Worm (Caenorhabditis elegans) whole organism, L2 larva: Measurements from ENCODE around the gene C07H6.2.
A peak's percentile ranks its signal among the peaks of the same experiment; 100 is the strongest.

ENCODE experiments used
- C34F6.9 ChIP-seq: fragments of 150-350 bp; optimal IDR thresholded peaks from 2 replicates; lab custom pipeline; 2014; ENCODE audit warnings: missing biosample characterization, missing genetic modification characterization
- Y55F3AM.14 ChIP-seq: fragments of 200-800 bp; sonication (Bioruptor generic); optimal IDR thresholded peaks from 2 replicates; lab custom pipeline; 2018; ENCODE audit warnings: mild to moderate bottlenecking, missing genetic modification characterization, missing compliant biosample characterization
- alr-1 ChIP-seq: fragments of 150-350 bp; optimal IDR thresholded peaks from 2 replicates; lab custom pipeline; 2014; ENCODE audit warnings: missing biosample characterization, missing genetic modification characterization
- ama-1 ChIP-seq: fragments of 150-350 bp; optimal IDR thresholded peaks from 2 replicates; lab custom pipeline; 2018; ENCODE audit warnings: inconsistent platforms
- blmp-1 ChIP-seq: sonication (generic microtip); optimal IDR thresholded peaks from 2 replicates; lab custom pipeline; 2017; ENCODE audit warnings: missing genetic modification characterization, mild to moderate bottlenecking, missing compliant biosample characterization, antibody characterized with exemption, moderate library complexity; ENCODE audit not compliant: insufficient read depth
- ceh-16 ChIP-seq: fragments of 150-350 bp; optimal IDR thresholded peaks from 2 replicates; lab custom pipeline; 2014; ENCODE audit warnings: missing biosample characterization, missing genetic modification characterization
- ceh-82 ChIP-seq: fragments of 150-350 bp; optimal IDR thresholded peaks from 2 replicates; lab custom pipeline; 2014; ENCODE audit warnings: missing biosample characterization, missing genetic modification characterization
- crh-2 ChIP-seq: sonication (generic microtip); optimal IDR thresholded peaks from 2 replicates; lab custom pipeline; 2017; ENCODE audit warnings: missing biosample characterization, missing genetic modification characterization
- egl-27 ChIP-seq: sonication (generic microtip); optimal IDR thresholded peaks from 3 replicates; lab custom pipeline; 2017; ENCODE audit warnings: missing biosample characterization, missing genetic modification reagents, missing genetic modification characterization
- elt-3 ChIP-seq: sonication (generic microtip); optimal IDR thresholded peaks from 2 replicates; lab custom pipeline; 2017; ENCODE audit warnings: missing biosample characterization, missing genetic modification characterization
- fos-1 ChIP-seq: fragments of 150-350 bp; optimal IDR thresholded peaks from 2 replicates; lab custom pipeline; 2014; ENCODE audit warnings: missing biosample characterization, missing genetic modification characterization
- gmeb-1 ChIP-seq: fragments of 150-350 bp; optimal IDR thresholded peaks from 2 replicates; lab custom pipeline; 2014; ENCODE audit warnings: missing biosample characterization, missing genetic modification characterization
- lin-11 ChIP-seq: fragments of 150-350 bp; sonication (generic microtip); optimal IDR thresholded peaks from 2 replicates; lab custom pipeline; 2014; ENCODE audit warnings: missing biosample characterization, missing genetic modification characterization, inconsistent platforms, mixed read lengths
- lsy-2 ChIP-seq, 2 experiments: fragments of 150-350 bp in 1 of 2; sonication (generic microtip) in 1 of 2; optimal IDR thresholded peaks; 2 replicates each; lab custom pipeline; 2014 to 2017; ENCODE audit warnings: missing biosample characterization in 2 of 2, missing genetic modification characterization in 2 of 2
- mab-5 ChIP-seq: fragments of 150-350 bp; optimal IDR thresholded peaks from 2 replicates; lab custom pipeline; 2014; ENCODE audit warnings: missing biosample characterization, missing genetic modification characterization
- mbf-1 ChIP-seq: sonication (generic microtip); optimal IDR thresholded peaks from 2 replicates; lab custom pipeline; 2017; ENCODE audit warnings: missing biosample characterization, missing genetic modification characterization
- mdl-1 ChIP-seq, 2 experiments: fragments of 150-350 bp in 1 of 2; sonication (generic microtip) in 1 of 2; optimal IDR thresholded peaks; 2 replicates each; lab custom pipeline; 2017; ENCODE audit warnings: missing biosample characterization in 2 of 2, missing genetic modification characterization in 2 of 2
- nhr-10 ChIP-seq: sonication (generic microtip); optimal IDR thresholded peaks from 2 replicates; lab custom pipeline; 2017; ENCODE audit warnings: missing biosample characterization, missing genetic modification characterization
- nhr-11 ChIP-seq: fragments of 150-350 bp; optimal IDR thresholded peaks from 2 replicates; lab custom pipeline; 2014; ENCODE audit warnings: missing biosample characterization, missing genetic modification characterization
- nhr-12 ChIP-seq: fragments of 150-350 bp; optimal IDR thresholded peaks from 2 replicates; lab custom pipeline; 2014; ENCODE audit warnings: missing biosample characterization, missing genetic modification characterization
- nhr-129 ChIP-seq: fragments of 150-350 bp; optimal IDR thresholded peaks from 2 replicates; lab custom pipeline; 2014; ENCODE audit warnings: missing biosample characterization, missing genetic modification characterization
- nhr-21 ChIP-seq: fragments of 150-350 bp; optimal IDR thresholded peaks from 2 replicates; lab custom pipeline; 2014; ENCODE audit warnings: missing biosample characterization, missing genetic modification characterization
- nhr-23 ChIP-seq: fragments of 150-350 bp; optimal IDR thresholded peaks from 2 replicates; lab custom pipeline; 2014; ENCODE audit warnings: missing biosample characterization, missing genetic modification reagents, missing genetic modification characterization
- nhr-237 ChIP-seq: fragments of 150-350 bp; optimal IDR thresholded peaks from 2 replicates; lab custom pipeline; 2014; ENCODE audit warnings: missing biosample characterization, missing genetic modification characterization
- nhr-25 ChIP-seq: fragments of 150-350 bp; sonication (generic microtip); optimal IDR thresholded peaks from 3 replicates; lab custom pipeline; 2014; ENCODE audit warnings: missing biosample characterization, missing genetic modification characterization
- nhr-6 ChIP-seq: fragments of 150-350 bp; optimal IDR thresholded peaks from 2 replicates; lab custom pipeline; 2014; ENCODE audit warnings: missing biosample characterization, missing genetic modification characterization
- nhr-77 ChIP-seq: fragments of 150-350 bp; optimal IDR thresholded peaks from 2 replicates; lab custom pipeline; 2014; ENCODE audit warnings: missing biosample characterization, missing genetic modification characterization
- peb-1 ChIP-seq: fragments of 150-350 bp; optimal IDR thresholded peaks from 2 replicates; lab custom pipeline; 2014; ENCODE audit warnings: missing biosample characterization, missing genetic modification characterization
- sem-4 ChIP-seq: fragments of 150-350 bp; optimal IDR thresholded peaks from 2 replicates; lab custom pipeline; 2014; ENCODE audit warnings: missing biosample characterization, missing genetic modification reagents, missing genetic modification characterization
- skn-1 ChIP-seq: sonication (generic microtip); optimal IDR thresholded peaks from 2 replicates; lab custom pipeline; 2017; ENCODE audit warnings: missing biosample characterization, missing genetic modification characterization
- sma-3 ChIP-seq: sonication (generic microtip); optimal IDR thresholded peaks from 2 replicates; lab custom pipeline; 2016; ENCODE audit warnings: missing genetic modification reagents, missing genetic modification characterization, missing compliant biosample characterization
- sma-9 ChIP-seq, 2 experiments: fragments of 150-350 bp in 1 of 2; sonication (generic microtip) in 1 of 2; optimal IDR thresholded peaks; 2 replicates each; lab custom pipeline; 2014 to 2016; ENCODE audit warnings: missing genetic modification characterization in 2 of 2, mild to moderate bottlenecking in 1 of 2, missing biosample characterization in 1 of 2, missing compliant biosample characterization in 1 of 2, missing genetic modification reagents in 1 of 2, moderate library complexity in 1 of 2
- snpc-4 ChIP-seq: fragments of 150-350 bp; optimal IDR thresholded peaks from 2 replicates; lab custom pipeline; 2014; ENCODE audit warnings: missing biosample characterization, missing genetic modification characterization
- unc-39 ChIP-seq: fragments of 150-350 bp; optimal IDR thresholded peaks from 2 replicates; lab custom pipeline; 2014; ENCODE audit warnings: missing biosample characterization, missing genetic modification characterization
- unc-55 ChIP-seq: fragments of 150-350 bp; sonication (generic microtip); optimal IDR thresholded peaks from 3 replicates; lab custom pipeline; 2014; ENCODE audit warnings: missing biosample characterization, missing genetic modification reagents, missing genetic modification characterization
- unc-62 ChIP-seq: fragments of 150-350 bp; optimal IDR thresholded peaks from 2 replicates; lab custom pipeline; 2014; ENCODE audit warnings: missing biosample characterization, missing genetic modification reagents, missing genetic modification characterization
- zag-1 ChIP-seq: fragments of 150-350 bp; optimal IDR thresholded peaks from 2 replicates; lab custom pipeline; 2014; ENCODE audit warnings: missing biosample characterization, missing genetic modification characterization
- ztf-1 ChIP-seq: fragments of 200-800 bp; sonication (Bioruptor generic); conservative IDR thresholded peaks from 2 replicates; pipeline ENCODE4 v1.3.6; 2022; ENCODE audit warnings: missing genetic modification characterization, missing compliant biosample characterization
- ztf-11 ChIP-seq: sonication (generic microtip); optimal IDR thresholded peaks from 2 replicates; lab custom pipeline; 2017; ENCODE audit warnings: missing biosample characterization, missing genetic modification characterization
- ztf-4 ChIP-seq: fragments of 150-350 bp; optimal IDR thresholded peaks from 2 replicates; lab custom pipeline; 2014; ENCODE audit warnings: missing biosample characterization, missing genetic modification characterization

C07H6.2 gene

ce11 chrIII:7478932-7479331, 41.9 kb upstream of the C07H6.2 start:
- TF ChIP-seq zag-1 (tag; lab: Kevin White, UChicago), result no peak
- TF ChIP-seq fos-1 (tag; lab: Kevin White, UChicago), result peak; percentile 98
- no peak for TF ChIP-seq sma-9 (GFP tag; optimal IDR thresholded peaks at IDR 0.05; lab: Kevin White, UChicago)
- TF ChIP-seq sma-9 (tag; optimal IDR thresholded peaks at IDR 0.05; lab: Kevin White, UChicago), result no peak
- TF ChIP-seq gmeb-1, result peak; percentile 32

- no peak for TF ChIP-seq nhr-129 (tag; lab: Kevin White, UChicago)
- no peak for TF ChIP-seq C34F6.9 (tag; lab: Kevin White, UChicago)
- TF ChIP-seq ama-1 (lab: Kevin White, UChicago), result no peak
- no peak for TF ChIP-seq snpc-4 (tag; lab: Kevin White, UChicago)
- no peak for TF ChIP-seq nhr-77 (tag; lab: Kevin White, UChicago)
- TF ChIP-seq ceh-16 (tag; lab: Kevin White, UChicago), result no peak
- TF ChIP-seq crh-2, result no peak
- no peak for TF ChIP-seq ztf-1 (GFP tag; lab: Robert Waterston, UW)
- no peak for TF ChIP-seq nhr-12
- TF ChIP-seq nhr-11 (tag; lab: Kevin White, UChicago), result no peak
- no peak for TF ChIP-seq blmp-1 (tag; lab: Kevin White, UChicago)
- TF ChIP-seq alr-1 (tag; lab: Kevin White, UChicago), result no peak
- TF ChIP-seq nhr-6 (tag; lab: Kevin White, UChicago), result no peak
- no peak for TF ChIP-seq lsy-2 (tag; optimal IDR thresholded peaks at IDR 0.05; lab: Kevin White, UChicago)
- no peak for TF ChIP-seq elt-3
- TF ChIP-seq ztf-11 (tag; lab: Kevin White, UChicago), result no peak
- TF ChIP-seq mab-5 (tag; lab: Kevin White, UChicago), result no peak
- TF ChIP-seq nhr-10, result no peak
- TF ChIP-seq ceh-82 (tag; lab: Kevin White, UChicago), result no peak
Observed at ce11 chrIII:7484765-7485164, 36.0 kb upstream of the C07H6.2 start.

DNA sequence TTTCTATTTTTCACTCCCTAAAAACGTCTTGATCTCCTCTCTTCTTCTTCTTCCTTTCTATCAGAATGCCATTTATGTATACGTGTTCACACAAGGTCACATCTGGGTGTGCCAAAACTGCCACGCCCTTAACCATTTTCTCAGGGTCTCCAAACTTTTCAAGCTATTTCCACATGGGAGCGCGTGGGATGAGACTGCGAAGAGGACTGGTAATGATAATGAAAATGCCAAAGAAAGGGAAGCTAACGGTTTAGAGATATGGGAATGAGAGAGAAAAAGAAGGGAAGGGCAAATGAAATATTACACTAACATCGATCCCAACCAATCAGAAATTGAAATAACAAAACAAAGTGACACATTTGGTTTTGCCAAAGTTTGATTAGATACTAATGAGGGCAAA, 32.5 kb upstream of the C07H6.2 start:
- TF ChIP-seq snpc-4 (tag; lab: Kevin White, UChicago) (no peak), egl-27 (tag; lab: Kevin White, UChicago) (peak; percentile 9), lin-11 (tag; lab: Kevin White, UChicago) (no peak), nhr-10 (no peak), nhr-6 (tag; lab: Kevin White, UChicago) (peak; percentile 60), skn-1 (tag; lab: Kevin White, UChicago) (no peak), sma-3 (GFP tag; lab: Kevin White, UChicago) (peak; percentile 89), nhr-11 (tag; lab: Kevin White, UChicago) (no peak), nhr-21 (tag; lab: Kevin White, UChicago) (peak; percentile 47), gmeb-1 (no peak), ceh-16 (tag; lab: Kevin White, UChicago) (no peak), lsy-2 (tag; optimal IDR thresholded peaks at IDR 0.05; lab: Kevin White, UChicago) (no peak), Y55F3AM.14 (no peak), nhr-237 (no peak), sma-9 (GFP tag; optimal IDR thresholded peaks at IDR 0.05; lab: Kevin White, UChicago) (peak; percentile 44), sma-9 (tag; optimal IDR thresholded peaks at IDR 0.05; lab: Kevin White, UChicago) (no peak), fos-1 (tag; lab: Kevin White, UChicago) (peak; percentile 39), nhr-129 (tag; lab: Kevin White, UChicago) (peak; percentile 17), nhr-23 (tag; lab: Kevin White, UChicago) (no peak), nhr-25 (tag; lab: Kevin White, UChicago) (peak; percentile 83), ztf-1 (GFP tag; lab: Robert Waterston, UW) (no peak), nhr-12 (no peak), sem-4 (tag; lab: Kevin White, UChicago) (no peak), zag-1 (tag; lab: Kevin White, UChicago) (no peak), elt-3 (no peak), ama-1 (lab: Kevin White, UChicago) (no peak), ztf-4 (tag; lab: Kevin White, UChicago) (no peak), peb-1 (no peak), C34F6.9 (tag; lab: Kevin White, UChicago) (no peak), crh-2 (peak; percentile 57), unc-39 (no peak), ceh-82 (tag; lab: Kevin White, UChicago) (no peak), unc-55 (GFP tag; lab: Kevin White, UChicago) (no peak), blmp-1 (tag; lab: Kevin White, UChicago) (peak; percentile 86), nhr-77 (tag; lab: Kevin White, UChicago) (no peak), mbf-1 (tag; lab: Kevin White, UChicago) (no peak), ztf-11 (tag; lab: Kevin White, UChicago) (no peak), mdl-1 (tag; optimal IDR thresholded peaks at IDR 0.05; lab: Kevin White, UChicago) (no peak), unc-62 (no peak)
